Fruit fly (Drosophila melanogaster) Kc167 (cell line): Measurements from ENCODE around the gene CG43732.

ENCODE experiments used
- Myc ChIP-seq: fragments of >200 bp; optimal IDR thresholded peaks from 2 replicates; lab custom pipeline; 2017; ENCODE audit warnings: missing external identifiers
- Sin3A ChIP-seq: fragments of >200 bp; optimal IDR thresholded peaks from 2 replicates; lab custom pipeline; 2018; ENCODE audit warnings: missing external identifiers
- h ChIP-seq: fragments of >200 bp; optimal IDR thresholded peaks from 3 replicates; lab custom pipeline; 2018; ENCODE audit warnings: missing external identifiers
- insv ChIP-seq: fragments of >200 bp; optimal IDR thresholded peaks from 3 replicates; lab custom pipeline; 2018; ENCODE audit warnings: missing external identifiers
- psq ChIP-seq: fragments of >200 bp; optimal IDR thresholded peaks from 2 replicates; lab custom pipeline; 2017; ENCODE audit warnings: missing external identifiers
- ttk ChIP-seq: sonication (Bioruptor generic); optimal IDR thresholded peaks from 2 replicates; lab custom pipeline; 2017; ENCODE audit warnings: missing external identifiers

The CG43732 gene

dm6 chr3R:18916715-18917253 lies 33.2 kb upstream of the CG43732 start:
- no peak for TF ChIP-seq h
- TF ChIP-seq Sin3A, result no peak
- no peak for TF ChIP-seq Myc (lab: Kevin White, UChicago)
- TF ChIP-seq ttk (lab: Kevin White, UChicago), result no peak
- TF ChIP-seq psq (lab: Kevin White, UChicago), result no peak
- no peak for TF ChIP-seq insv (lab: Kevin White, UChicago)

dm6 chr3R:18917976-18918871 lies 31.8 kb upstream of the CG43732 start:
- TF ChIP-seq ttk (lab: Kevin White, UChicago) (no peak), insv (lab: Kevin White, UChicago) (no peak), Myc (lab: Kevin White, UChicago) (no peak), h (no peak), Sin3A (no peak), psq (lab: Kevin White, UChicago) (no peak)

- TF ChIP-seq Myc (lab: Kevin White, UChicago) (no peak), ttk (lab: Kevin White, UChicago) (no peak), psq (lab: Kevin White, UChicago) (no peak), insv (lab: Kevin White, UChicago) (no peak), h (no peak), Sin3A (no peak)
Measured at dm6 chr3R:18918872-18919339, 31.1 kb upstream of the CG43732 start.

- TF ChIP-seq insv (lab: Kevin White, UChicago), result no peak
Measured at dm6 chr3R:18923208-18923761, 26.7 kb upstream of the CG43732 start.

DNA sequence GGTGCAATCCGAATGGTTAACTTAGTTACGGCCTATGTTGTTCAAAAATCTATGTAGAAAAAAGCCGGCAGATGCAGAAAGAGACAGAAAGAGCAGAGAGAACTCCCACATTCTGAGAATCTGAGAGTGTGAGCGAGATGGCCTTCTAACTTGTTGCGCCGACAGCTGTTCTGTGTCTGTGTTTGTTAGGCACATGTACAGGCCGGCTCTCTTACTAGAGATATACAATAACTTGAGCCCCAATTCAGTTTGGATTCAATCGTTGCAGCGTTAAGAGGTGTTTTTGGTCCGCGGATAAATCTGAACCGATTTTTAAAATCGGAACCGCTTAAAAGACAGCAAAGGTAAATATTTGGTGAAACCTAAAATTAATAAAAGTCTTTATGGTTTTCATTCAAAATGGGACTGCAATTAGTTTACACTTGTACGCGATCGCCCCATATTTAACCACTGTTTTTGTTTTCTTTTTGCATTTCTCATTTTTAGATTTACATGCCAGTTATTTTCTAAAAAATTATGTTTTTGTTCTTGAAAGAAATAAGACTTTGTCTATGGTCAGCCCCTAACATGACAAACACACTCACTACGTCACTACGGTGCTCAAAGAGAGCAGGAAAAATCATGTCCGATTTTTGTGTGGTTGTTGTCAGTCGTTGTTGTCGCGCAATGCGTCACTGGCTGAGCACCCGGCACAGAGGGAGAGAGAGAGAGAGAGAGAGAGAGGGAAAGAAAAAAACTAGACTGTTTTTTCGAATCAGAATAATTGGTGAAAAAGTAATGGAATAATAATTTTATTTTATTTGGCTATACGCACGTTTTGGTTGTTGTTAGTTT lies 26.0 kb upstream of the CG43732 start:
- TF ChIP-seq psq (lab: Kevin White, UChicago) (no peak), insv (lab: Kevin White, UChicago) (no peak), ttk (lab: Kevin White, UChicago) (no peak), Myc (lab: Kevin White, UChicago) (no peak), Sin3A (no peak), h (no peak)

dm6 chr3R:18924636-18924977 lies 25.4 kb upstream of the CG43732 start:
- TF ChIP-seq Myc (lab: Kevin White, UChicago), result no peak
- no peak for TF ChIP-seq ttk (lab: Kevin White, UChicago)
- no peak for TF ChIP-seq insv (lab: Kevin White, UChicago)
- TF ChIP-seq h, result no peak
- no peak for TF ChIP-seq Sin3A
- no peak for TF ChIP-seq psq (lab: Kevin White, UChicago)

DNA sequence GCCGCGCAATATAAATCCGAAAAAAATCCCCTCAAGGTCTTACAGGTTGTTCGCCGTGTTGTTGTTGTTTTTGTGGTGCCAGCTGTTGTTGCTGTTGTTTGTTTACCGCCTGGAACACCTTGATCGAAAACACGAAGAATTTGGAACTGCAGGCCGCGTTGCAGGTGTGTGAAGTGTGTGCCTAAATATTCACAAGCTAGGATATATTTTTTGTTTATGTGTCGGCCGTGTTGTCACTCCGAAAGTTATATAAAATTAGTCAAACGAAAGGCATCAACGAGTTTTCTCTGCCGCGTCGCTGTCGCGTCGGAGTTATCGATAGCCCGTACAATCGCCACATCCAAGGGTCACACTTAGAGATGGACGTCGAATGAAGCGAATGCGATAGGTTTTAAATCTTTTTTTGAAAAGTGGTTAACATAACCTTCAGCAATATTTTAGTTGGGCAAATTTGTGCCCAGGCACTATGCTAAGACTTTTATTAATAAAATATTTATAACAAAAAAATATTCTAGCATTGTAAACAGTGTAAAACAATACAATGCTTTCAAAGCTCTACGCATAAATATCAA lies 21.6 kb upstream of the CG43732 start, which contains the start of gene Mpc1:
Gene Mpc1 (minus strand): TSS at position 314 of the 572 bp plus-strand sequence.
- TF ChIP-seq psq (lab: Kevin White, UChicago), result no peak
- no peak for TF ChIP-seq insv (lab: Kevin White, UChicago)
- TF ChIP-seq ttk (lab: Kevin White, UChicago), result no peak
- no peak for TF ChIP-seq h
- TF ChIP-seq Myc (lab: Kevin White, UChicago), result no peak
- no peak for TF ChIP-seq Sin3A

DNA sequence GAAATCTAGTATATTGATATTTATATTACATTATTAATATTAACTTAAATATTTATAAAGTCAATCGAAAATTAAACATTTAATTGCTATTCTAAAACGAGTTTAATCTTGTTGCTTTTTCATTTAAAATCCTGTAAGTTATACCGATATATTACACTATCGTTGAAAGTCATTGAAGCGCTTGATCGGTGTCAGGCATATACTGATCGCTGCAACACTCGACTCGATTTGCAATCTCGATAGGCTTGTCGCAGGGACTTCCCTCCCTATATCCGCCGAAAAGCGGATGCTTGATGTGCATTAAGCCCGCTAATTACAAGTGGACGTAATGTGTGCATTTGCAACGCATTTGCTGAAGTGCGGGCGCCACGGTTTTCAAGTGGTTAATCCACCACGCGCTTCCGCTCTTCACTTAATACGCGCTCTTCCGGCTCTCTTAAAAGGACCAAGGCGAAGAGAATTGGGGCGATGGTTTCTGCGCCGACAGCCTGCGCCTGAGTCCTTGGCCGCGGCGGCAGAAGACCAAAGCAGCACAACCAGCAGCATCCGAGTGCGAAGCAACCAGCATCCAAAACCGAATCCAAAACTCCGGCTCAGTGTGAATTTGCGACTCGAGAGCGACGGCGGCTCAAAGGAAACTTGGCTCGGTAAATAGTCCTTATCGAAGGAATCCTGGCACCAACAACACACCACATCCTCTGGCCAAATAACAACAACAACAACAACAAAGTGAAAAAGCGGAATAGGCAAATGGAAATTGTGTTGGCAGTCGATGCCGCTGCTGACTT lies 20.9 kb upstream of the CG43732 start, which contains the start of gene CG42613:
Gene CG42613 (plus strand): TSS at position 279 of the 788 bp plus-strand sequence.
- TF ChIP-seq Myc (lab: Kevin White, UChicago) (no peak), psq (lab: Kevin White, UChicago) (no peak), h (no peak), Sin3A (no peak), insv (lab: Kevin White, UChicago) (no peak), ttk (lab: Kevin White, UChicago) (no peak)

dm6 chr3R:18931725-18932124 lies 18.3 kb upstream of the CG43732 start:
- TF ChIP-seq h, result no peak
- no peak for TF ChIP-seq Sin3A
- TF ChIP-seq ttk (lab: Kevin White, UChicago), result no peak
- TF ChIP-seq insv (lab: Kevin White, UChicago), result no peak
- no peak for TF ChIP-seq Myc (lab: Kevin White, UChicago)
- no peak for TF ChIP-seq psq (lab: Kevin White, UChicago)

DNA sequence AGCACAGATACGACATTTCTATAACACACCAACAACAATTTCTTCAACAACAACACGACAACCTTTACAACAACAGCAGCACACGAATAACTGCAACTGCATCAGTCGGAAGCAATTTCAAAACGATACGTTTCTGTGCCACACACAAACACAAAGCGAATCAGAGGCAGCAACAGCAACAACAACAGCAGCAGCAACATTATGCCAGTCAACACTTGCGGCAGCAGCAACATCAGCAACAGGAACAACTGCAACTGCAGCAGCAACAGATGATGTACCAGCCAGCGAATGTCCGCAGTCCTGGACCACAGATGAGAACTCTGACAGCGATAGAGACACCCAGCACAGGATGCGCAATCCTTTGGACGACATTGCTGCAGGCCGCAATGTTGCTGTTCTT lies 2.7 kb upstream of the CG43732 start:
- TF ChIP-seq Myc (lab: Kevin White, UChicago) (no peak), insv (lab: Kevin White, UChicago) (no peak), Sin3A (no peak), psq (lab: Kevin White, UChicago) (no peak), h (no peak), ttk (lab: Kevin White, UChicago) (no peak)
